Fruit fly (Drosophila melanogaster): ENCODE results near the gene CG2975.

CG2975 gene

dm6 chr2L:2884683-2885502 is 45.0 kb downstream of the CG2975 start (continued):
- TF ChIP-seq stc (GFP tag; IDR thresholded peaks at IDR 0.05): 0 out of 2 replicates have a peak, but pooled peaks have one; percentile 31
- peak; percentile 75 for TF ChIP-seq CG6791 (GFP tag; IDR thresholded peaks at IDR 0.05; ENCODE audit: partially characterized antibody)
- peak; percentile 63 for TF ChIP-seq Mad (GFP tag; optimal IDR thresholded peaks at IDR 0.05)
- no peak for TF ChIP-seq sens (GFP tag)
- TF ChIP-seq az2 (GFP tag; optimal IDR thresholded peaks at IDR 0.05): no peak
- TF ChIP-seq btn (GFP tag; optimal IDR thresholded peaks at IDR 0.05): no peak
- TF ChIP-seq otp (GFP tag; IDR thresholded peaks at IDR 0.05): peak; percentile 61; the same call in 1 of the 3 replicates
- TF ChIP-seq fu2 (GFP tag; optimal IDR thresholded peaks at IDR 0.05): no peak
- no peak for TF ChIP-seq CG9437 (GFP tag; optimal IDR thresholded peaks at IDR 0.05)
- TF ChIP-seq CG14050 (GFP tag; IDR thresholded peaks at IDR 0.05): peak; percentile 22; the same call in 1 of the 3 replicates
- peak; percentile 20 for TF ChIP-seq D19A (tag; optimal IDR thresholded peaks at IDR 0.05)
- no peak for TF ChIP-seq corto (GFP tag; optimal IDR thresholded peaks at IDR 0.05)
- TF ChIP-seq CG12236 (GFP tag; optimal IDR thresholded peaks at IDR 0.05): no peak
- TF ChIP-seq CG12744 (GFP tag; optimal IDR thresholded peaks at IDR 0.05): no peak
- peak; percentile 76 for TF ChIP-seq rib (GFP tag; IDR thresholded peaks at IDR 0.05)
- no peak for TF ChIP-seq CG9215 (GFP tag; IDR thresholded peaks at IDR 0.05)
- TF ChIP-seq org-1 (GFP tag; optimal IDR thresholded peaks at IDR 0.05): peak; percentile 2
- peak; percentile 80 for TF ChIP-seq CG10543 (GFP tag; optimal IDR thresholded peaks at IDR 0.05)
- peak; percentile 22 for TF ChIP-seq twi (tag; optimal IDR thresholded peaks at IDR 0.05)
- TF ChIP-seq CG11247 (GFP tag; IDR thresholded peaks at IDR 0.05): peak; percentile 55; the same call in 1 of the 2 replicates
- TF ChIP-seq jing (GFP tag; optimal IDR thresholded peaks at IDR 0.05): no peak
- 0 out of 2 replicates have a peak, but pooled peaks have one; percentile 21 for TF ChIP-seq CG4730 (GFP tag; IDR thresholded peaks at IDR 0.05)
- TF ChIP-seq Hey (tag; optimal IDR thresholded peaks at IDR 0.05): peak; percentile 31
- no peak for TF ChIP-seq disco-r (GFP tag; optimal IDR thresholded peaks at IDR 0.05)
- peak; percentile 73 for TF ChIP-seq GATAe (GFP tag; conservative IDR thresholded peaks at IDR 0.05)
- TF ChIP-seq tx (GFP tag; optimal IDR thresholded peaks at IDR 0.05): peak; percentile 0
- peak; percentile 16; the same call in 1 of the 2 replicates for TF ChIP-seq CG10366 (GFP tag; IDR thresholded peaks at IDR 0.05)

- peak; percentile 81 for TF ChIP-seq CG1832 (GFP tag; optimal IDR thresholded peaks at IDR 0.05)
- TF ChIP-seq NFAT (GFP tag; IDR thresholded peaks at IDR 0.05): peak; percentile 12; the same call in 1 of the 2 replicates
- no peak for TF ChIP-seq Taf1 (GFP tag; IDR thresholded peaks at IDR 0.05)
- TF ChIP-seq amos (GFP tag; IDR thresholded peaks at IDR 0.05; ENCODE audit: partially characterized antibody): peak; percentile 94
- peak; percentile 79 for TF ChIP-seq ind (GFP tag; optimal IDR thresholded peaks at IDR 0.05)
- peak; percentile 85 for TF ChIP-seq mld (GFP tag; IDR thresholded peaks at IDR 0.05; ENCODE audit: partially characterized antibody)
- peak; percentile 65 for TF ChIP-seq slbo (GFP tag; IDR thresholded peaks at IDR 0.05)
- peak; percentile 29 for TF ChIP-seq pho (GFP tag; optimal IDR thresholded peaks at IDR 0.05)
- TF ChIP-seq CG12942 (GFP tag; optimal IDR thresholded peaks at IDR 0.05): peak; percentile 48
- peak; percentile 59; the same call in 1 of the 2 replicates for TF ChIP-seq ttk (GFP tag; IDR thresholded peaks at IDR 0.05)
- TF ChIP-seq CG10366 (GFP tag; IDR thresholded peaks at IDR 0.05): peak; percentile 22; the same call in 1 of the 2 replicates
- TF ChIP-seq CG42726 (GFP tag; IDR thresholded peaks at IDR 0.05; ENCODE audit: partially characterized antibody): peak; percentile 94
- 0 out of 2 replicates have a peak, but pooled peaks have one; percentile 12 for TF ChIP-seq crol (GFP tag; IDR thresholded peaks at IDR 0.05)
- peak; percentile 91 for TF ChIP-seq unc-4 (GFP tag; IDR thresholded peaks at IDR 0.05; ENCODE audit: partially characterized antibody)
- TF ChIP-seq unpg (GFP tag; optimal IDR thresholded peaks at IDR 0.05): peak; percentile 49
- peak; percentile 67 for TF ChIP-seq CG9932 (GFP tag; IDR thresholded peaks at IDR 0.05)
- TF ChIP-seq aop (GFP tag; IDR thresholded peaks at IDR 0.05): no peak
- TF ChIP-seq Dek (tag; optimal IDR thresholded peaks at IDR 0.05): no peak
- TF ChIP-seq CG3995 (GFP tag; optimal IDR thresholded peaks at IDR 0.05): peak; percentile 56
- TF ChIP-seq ham (GFP tag; IDR thresholded peaks at IDR 0.05): no peak
- peak; percentile 22 for TF ChIP-seq CG16815 (GFP tag; optimal IDR thresholded peaks at IDR 0.05)
- TF ChIP-seq Sox100B (GFP tag; optimal IDR thresholded peaks at IDR 0.05): peak; percentile 39
- peak; percentile 31 for TF ChIP-seq vfl (GFP tag; optimal IDR thresholded peaks at IDR 0.05)
These were observed 45.7 kb downstream of the CG2975 start, which contains the start of the genes NTPase and lilli for dm6 chr2L:2885503-2886225. NTPase (minus strand) TSS chr2L:2885850. lilli (plus strand) TSS chr2L:2885929.

All from whole organism, embryonic.